Fruit fly (Drosophila melanogaster) whole organism, adult: ENCODE data around the gene glec.

Experiments
- CG11617 ChIP-seq: fragments of 200-800 bp; sonication (Bioruptor generic); optimal IDR thresholded peaks from 2 replicates; lab custom pipeline; 2017; ENCODE audit warnings: mild to moderate bottlenecking, missing biosample characterization, missing genetic modification reagents, missing genetic modification characterization
- Clk ChIP-seq: fragments of 200-800 bp; sonication (Bioruptor generic); optimal IDR thresholded peaks from 2 replicates; lab custom pipeline; 2017; ENCODE audit warnings: missing biosample characterization, missing genetic modification characterization
- Mnt ChIP-seq: fragments of 200-800 bp; sonication (Bioruptor generic); optimal IDR thresholded peaks from 2 replicates; lab custom pipeline; 2016; ENCODE audit warnings: missing biosample characterization, mild to moderate bottlenecking, missing genetic modification characterization
- cic ChIP-seq: fragments of 200-800 bp; sonication (Bioruptor generic); optimal IDR thresholded peaks from 2 replicates; lab custom pipeline; 2017; ENCODE audit warnings: missing biosample characterization, mild to moderate bottlenecking, missing genetic modification characterization, moderate library complexity
- kay ChIP-seq: fragments of 200-800 bp; sonication (Bioruptor generic); peaks from one replicate; lab custom pipeline; 2016; ENCODE audit warnings: missing biosample characterization, missing genetic modification characterization, borderline replicate concordance

dm6 chr3R:21807264-21807663, 48.8 kb downstream of the glec start:
- TF ChIP-seq Mnt (no peak), kay (GFP tag; lab: Kevin White, UChicago) (no peak), cic (no peak), CG11617 (GFP tag; lab: Kevin White, UChicago) (no peak), Clk (no peak)
